Fruit fly (Drosophila melanogaster) S2 (cell line): Measurements from ENCODE around the gene Klp61F.
"Not testable (repeated sequence)": the region's sequence is repeated elsewhere in the genome, so short reads cannot be mapped to it uniquely, and the experiment has no call there.

Experiments used
- CG8478 ChIP-seq: fragments of >200 bp; optimal IDR thresholded peaks from 2 replicates; lab custom pipeline; 2018
- CTCF ChIP-seq, 2 experiments: fragments of >200 bp; optimal IDR thresholded peaks; 2 replicates each; lab custom pipeline; 2018

Gene Klp61F

dm6 chr3L:1245810-1246209 is at the start of gene Klp61F:
Gene Klp61F, minus strand, starts transcription at chr3L:1245910.
- not testable (repeated sequence) for TF ChIP-seq CTCF (optimal IDR thresholded peaks at IDR 0.05; lab: Kevin White, UChicago); CG8478 (lab: Kevin White, UChicago)

- TF ChIP-seq CG8478 (lab: Kevin White, UChicago) (no peak), CTCF (optimal IDR thresholded peaks at IDR 0.05; lab: Kevin White, UChicago) (no peak)
These were observed 49.1 kb upstream of the Klp61F start for dm6 chr3L:1294835-1295234.

- no peak for TF ChIP-seq CG8478 (lab: Kevin White, UChicago)
- TF ChIP-seq CTCF (optimal IDR thresholded peaks at IDR 0.05; lab: Kevin White, UChicago) = no peak
These were observed 35.3 kb upstream of the Klp61F start for dm6 chr3L:1280890-1281622.

dm6 chr3L:1279685-1280084 is 34.0 kb upstream of the Klp61F start:
- no peak for TF ChIP-seq CG8478 (lab: Kevin White, UChicago)
- TF ChIP-seq CTCF (optimal IDR thresholded peaks at IDR 0.05; lab: Kevin White, UChicago) = no peak

dm6 chr3L:1277937-1278336 is 32.2 kb upstream of the Klp61F start:
- TF ChIP-seq CTCF (optimal IDR thresholded peaks at IDR 0.05; lab: Kevin White, UChicago) = no peak
- no peak for TF ChIP-seq CG8478 (lab: Kevin White, UChicago)

- no peak for TF ChIP-seq CG8478 (lab: Kevin White, UChicago)
- TF ChIP-seq CTCF (optimal IDR thresholded peaks at IDR 0.05; lab: Kevin White, UChicago) = no peak
These were observed 30.1 kb upstream of the Klp61F start, which contains the start of gene CG32333 for dm6 chr3L:1275767-1276166. Gene CG32333, plus strand, starts transcription at chr3L:1275956.

dm6 chr3L:1269013-1269412 is 23.3 kb upstream of the Klp61F start:
- no peak for TF ChIP-seq CG8478 (lab: Kevin White, UChicago)
- no peak for TF ChIP-seq CTCF (optimal IDR thresholded peaks at IDR 0.05; lab: Kevin White, UChicago)

dm6 chr3L:1265423-1266002 is 19.8 kb upstream of the Klp61F start:
- no peak for TF ChIP-seq CG8478 (lab: Kevin White, UChicago)
- TF ChIP-seq CTCF (optimal IDR thresholded peaks at IDR 0.05; lab: Kevin White, UChicago) = no peak

- no peak for TF ChIP-seq CTCF (optimal IDR thresholded peaks at IDR 0.05; lab: Kevin White, UChicago)
- TF ChIP-seq CG8478 (lab: Kevin White, UChicago) = no peak
These were observed 19.3 kb upstream of the Klp61F start for dm6 chr3L:1264998-1265397.

- no peak for TF ChIP-seq CG8478 (lab: Kevin White, UChicago)
- no peak for TF ChIP-seq CTCF (optimal IDR thresholded peaks at IDR 0.05; lab: Kevin White, UChicago)
These were observed 12.8 kb upstream of the Klp61F start for dm6 chr3L:1258547-1258946.

- TF ChIP-seq CTCF (optimal IDR thresholded peaks at IDR 0.05; lab: Kevin White, UChicago) (no peak), CG8478 (lab: Kevin White, UChicago) (no peak)
These were observed 10.5 kb upstream of the Klp61F start, which contains the start of gene tfc for dm6 chr3L:1256061-1256780. Gene tfc, plus strand, starts transcription at chr3L:1256449.

dm6 chr3L:1251712-1252111 is 6.0 kb upstream of the Klp61F start, which contains the start of the genes CG9130 and CG9133:
Gene CG9130, plus strand, starts transcription at chr3L:1252012.
Gene CG9133, plus strand, starts transcription at chr3L:1252012.
- TF ChIP-seq CTCF (optimal IDR thresholded peaks at IDR 0.05; lab: Kevin White, UChicago) (no peak), CG8478 (lab: Kevin White, UChicago) (no peak)

- TF ChIP-seq CG8478 (lab: Kevin White, UChicago) = no peak
- TF ChIP-seq CTCF (optimal IDR thresholded peaks at IDR 0.05; lab: Kevin White, UChicago) = no peak
These were observed 4.7 kb upstream of the Klp61F start, which contains the start of gene Bfc for dm6 chr3L:1250396-1250795. Gene Bfc, plus strand, starts transcription at chr3L:1250696.

dm6 chr3L:1247627-1248295 is 2.1 kb upstream of the Klp61F start, which contains the start of the genes Psf1 and Sac1:
Gene Psf1, minus strand, starts transcription at chr3L:1247677.
Gene Sac1, plus strand, starts transcription at chr3L:1247817.
- no peak for TF ChIP-seq CG8478 (lab: Kevin White, UChicago)
- peak; percentile 8 to 30 for TF ChIP-seq CTCF (optimal IDR thresholded peaks at IDR 0.05; lab: Kevin White, UChicago)
